Worm (Caenorhabditis elegans): ENCODE results near the gene mans-4.

Gene mans-4

DNA sequence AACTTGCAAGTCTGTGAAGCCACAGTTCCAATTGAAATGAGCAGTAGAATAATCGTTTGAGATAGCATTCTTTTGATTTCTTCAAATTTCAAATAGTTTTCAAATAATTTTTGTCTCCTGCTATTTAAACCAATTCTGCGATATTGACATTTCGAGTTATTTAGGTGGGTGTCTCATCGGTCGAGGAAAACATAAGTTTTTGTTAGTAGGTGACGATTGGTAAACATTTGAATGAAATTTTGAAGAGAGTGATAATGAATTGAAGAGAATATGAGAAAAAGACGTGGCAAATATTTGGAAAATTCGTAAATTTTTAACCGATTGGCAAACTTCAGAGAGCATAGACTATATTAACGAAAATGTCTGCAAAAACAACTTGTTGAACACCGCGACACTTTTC lies 38.0 kb downstream of the mans-4 start, which contains the start of gene Y73F4A.3:
Gene Y73F4A.3, minus strand, starts transcription at position 101 of the 400 bp plus-strand sequence.
- TF ChIP-seq unc-62 (GFP tag; optimal IDR thresholded peaks at IDR 0.05): no peak

DNA sequence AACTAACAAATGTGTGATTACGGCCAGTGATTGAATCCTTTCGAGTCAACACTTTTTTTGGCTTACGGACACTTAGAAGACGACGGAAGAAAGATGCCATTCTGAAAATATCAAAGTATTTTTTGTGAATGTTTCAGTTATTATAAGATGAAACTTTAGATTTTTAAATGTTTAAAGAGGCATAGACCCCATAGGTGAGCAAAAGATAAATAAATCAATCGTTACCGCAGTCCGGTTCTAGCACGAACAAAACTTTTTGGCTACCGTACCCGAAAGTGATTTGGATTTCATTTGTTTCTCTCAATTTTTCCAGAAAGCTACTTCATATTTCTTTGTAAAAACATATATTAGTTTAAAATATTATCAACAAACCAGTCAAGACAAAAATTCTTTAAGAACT lies 41.3 kb downstream of the mans-4 start, which contains the start of gene C53D6.7:
Gene C53D6.7, minus strand, starts transcription at position 101 of the 400 bp plus-strand sequence.
- no peak for TF ChIP-seq unc-62 (GFP tag; optimal IDR thresholded peaks at IDR 0.05)

DNA sequence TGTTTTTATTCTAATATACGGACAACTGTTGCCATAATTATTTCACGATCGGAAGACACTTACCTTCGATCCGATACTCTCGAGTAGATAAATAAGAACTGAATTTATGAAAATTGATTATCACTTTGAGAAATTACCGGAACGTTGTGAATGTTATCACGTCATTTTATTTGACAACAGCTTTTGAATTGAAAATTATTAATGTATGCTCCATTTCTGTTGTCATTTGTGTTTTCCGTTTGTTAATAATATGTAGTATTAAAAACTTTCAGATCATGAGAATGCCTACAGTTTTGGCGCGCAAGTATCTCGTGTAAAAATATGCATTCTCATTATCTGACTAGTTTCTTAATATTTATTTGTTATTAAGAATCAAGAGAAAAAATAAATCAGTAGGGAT lies 44.0 kb downstream of the mans-4 start, which contains the start of gene C53D6.10:
Gene C53D6.10, minus strand, starts transcription at position 101 of the 400 bp plus-strand sequence.
- no peak for TF ChIP-seq unc-62 (GFP tag; optimal IDR thresholded peaks at IDR 0.05)

DNA sequence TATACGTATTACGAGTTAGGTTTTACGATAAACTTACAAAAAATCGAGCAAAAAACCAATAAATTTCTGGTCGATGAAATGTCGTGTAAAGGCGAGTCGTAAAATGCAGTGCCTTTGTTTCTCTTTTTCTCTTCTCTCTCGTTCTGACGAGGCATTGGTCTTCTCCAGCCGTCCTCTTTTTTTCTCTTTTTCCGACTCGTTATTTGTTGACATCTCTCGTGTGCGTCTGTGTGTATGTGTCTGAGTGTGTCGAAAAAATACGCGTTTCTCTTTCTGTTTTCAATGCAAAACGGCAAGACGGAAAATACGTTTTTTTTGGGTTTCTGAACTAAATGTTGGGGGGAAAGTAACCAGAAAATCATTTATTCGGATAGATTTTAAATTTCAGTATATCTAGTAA lies 45.8 kb downstream of the mans-4 start, which contains the start of gene C53D6.6:
Gene C53D6.6, minus strand, starts transcription at position 118 of the 400 bp plus-strand sequence.
- no peak for TF ChIP-seq unc-62 (GFP tag; optimal IDR thresholded peaks at IDR 0.05)

Data from whole organism, dauer.